Worm (Caenorhabditis elegans): ENCODE measurements around the gene mtm-9.

DNA sequence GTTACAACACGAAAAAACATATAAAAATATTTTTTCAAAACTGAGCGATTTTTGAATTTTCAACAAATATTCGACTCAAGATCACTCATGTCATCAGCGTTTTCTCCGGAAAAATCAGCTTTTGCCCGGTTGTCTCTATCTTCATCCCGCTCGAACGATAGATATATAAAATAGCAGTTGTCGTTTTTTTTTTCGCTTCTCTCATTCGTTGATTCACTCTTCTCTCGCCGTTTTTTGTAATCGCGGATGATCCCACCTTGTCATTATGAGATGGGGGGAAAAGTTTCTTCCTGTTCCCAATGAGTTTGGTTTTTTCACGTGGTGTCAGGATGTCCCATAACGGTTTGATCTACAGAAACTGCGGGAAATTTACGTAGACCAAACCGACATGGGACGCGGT lies 48.1 kb upstream of the mtm-9 start:
- TF ChIP-seq mep-1 (tag; optimal IDR thresholded peaks at IDR 0.05) (no peak), lir-3 (tag; optimal IDR thresholded peaks at IDR 0.05) (no peak), nhr-6 (tag; optimal IDR thresholded peaks at IDR 0.05) (no peak), nhr-77 (tag; optimal IDR thresholded peaks at IDR 0.05) (no peak), pha-4 (GFP tag; IDR thresholded peaks at IDR 0.05) (no peak), pha-4 (tag; optimal IDR thresholded peaks at IDR 0.05) (no peak), ama-1 (optimal IDR thresholded peaks at IDR 0.05) (no peak), F49E8.2 (tag; optimal IDR thresholded peaks at IDR 0.05; ENCODE audit: borderline replicate concordance) (no peak)
